Fruit fly (Drosophila melanogaster) whole organism, embryonic: ENCODE measurements around the gene rho-4.

Experiments
- Asciz ChIP-seq: fragments of 200-800 bp; sonication (Bioruptor generic); optimal IDR thresholded peaks from 2 replicates; lab custom pipeline; 2017; ENCODE audit warnings: missing biosample characterization, mild to moderate bottlenecking, missing genetic modification characterization, missing genetic modification reagents
- Atf6 ChIP-seq: fragments of 200-800 bp; sonication (Bioruptor generic); IDR thresholded peaks from 2 replicates; pipeline ENCODE4 v1.3.6; 2022; ENCODE audit warnings: missing biosample characterization, missing genetic modification characterization
- CG12299 ChIP-seq: fragments of 200-800 bp; sonication (Bioruptor generic); optimal IDR thresholded peaks from 2 replicates; lab custom pipeline; 2018; ENCODE audit warnings: missing biosample characterization, mild to moderate bottlenecking, missing genetic modification characterization
- CG13894 ChIP-seq: fragments of 200-800 bp; sonication (Bioruptor generic); optimal IDR thresholded peaks from 3 replicates; lab custom pipeline; 2018; ENCODE audit warnings: missing biosample characterization, mild to moderate bottlenecking, missing genetic modification characterization, moderate library complexity
- CG14860 ChIP-seq: fragments of 200-800 bp; sonication (Bioruptor generic); IDR thresholded peaks from 3 replicates; pipeline ENCODE4 v1.3.6; 2022; ENCODE audit warnings: missing biosample characterization, missing genetic modification characterization; ENCODE audit not compliant: partially characterized antibody
- CG1603 ChIP-seq: fragments of 200-800 bp; sonication (Bioruptor generic); optimal IDR thresholded peaks from 2 replicates; lab custom pipeline; 2019; ENCODE audit warnings: missing biosample characterization, mild to moderate bottlenecking, missing genetic modification characterization, moderate library complexity
- CG17359 ChIP-seq: fragments of 200-800 bp; sonication (Bioruptor generic); optimal IDR thresholded peaks from 3 replicates; lab custom pipeline; 2018; ENCODE audit warnings: missing biosample characterization, mild to moderate bottlenecking, missing genetic modification characterization, moderate library complexity
- CG17385 ChIP-seq: fragments of 200-800 bp; sonication (Bioruptor generic); optimal IDR thresholded peaks from 3 replicates; lab custom pipeline; 2018; ENCODE audit warnings: missing biosample characterization, mild to moderate bottlenecking, missing genetic modification characterization
- CG17912 ChIP-seq: fragments of 200-800 bp; sonication (Bioruptor generic); optimal IDR thresholded peaks from 2 replicates; lab custom pipeline; 2018; ENCODE audit warnings: missing biosample characterization, mild to moderate bottlenecking, missing genetic modification characterization
- CG34224 ChIP-seq: fragments of 200-800 bp; sonication (Bioruptor generic); IDR thresholded peaks from 3 replicates; pipeline ENCODE4 v1.3.6; 2022; ENCODE audit warnings: missing biosample characterization, missing genetic modification characterization; ENCODE audit not compliant: partially characterized antibody
- CG3838 ChIP-seq: fragments of 200-800 bp; sonication (Bioruptor generic); optimal IDR thresholded peaks from 3 replicates; lab custom pipeline; 2016; ENCODE audit warnings: missing biosample characterization, missing genetic modification characterization
- CG4360 ChIP-seq: fragments of 200-800 bp; sonication (Bioruptor generic); IDR thresholded peaks from 2 replicates; pipeline ENCODE4 v1.3.6; 2022; ENCODE audit warnings: missing biosample characterization, missing genetic modification characterization
- CG4617 ChIP-seq: fragments of 200-800 bp; sonication (Bioruptor generic); optimal IDR thresholded peaks from 3 replicates; lab custom pipeline; 2016; ENCODE audit warnings: missing biosample characterization, missing genetic modification characterization, borderline replicate concordance
- CG6654 ChIP-seq: fragments of 200-800 bp; sonication (Bioruptor generic); optimal IDR thresholded peaks from 2 replicates; lab custom pipeline; 2017; ENCODE audit warnings: missing biosample characterization, mild to moderate bottlenecking, missing genetic modification characterization
- CG8281 ChIP-seq: fragments of 200-800 bp; sonication (Bioruptor generic); optimal IDR thresholded peaks from 2 replicates; lab custom pipeline; 2018; ENCODE audit warnings: missing biosample characterization, mild to moderate bottlenecking, missing genetic modification characterization, moderate library complexity
- CG8924 ChIP-seq: fragments of 200-800 bp; optimal IDR thresholded peaks from 3 replicates; lab custom pipeline; 2019; ENCODE audit warnings: missing biosample characterization, mild to moderate bottlenecking, missing genetic modification characterization, moderate library complexity
- Dbx ChIP-seq: fragments of 200-800 bp; sonication (Bioruptor generic); IDR thresholded peaks from 3 replicates; pipeline ENCODE4 v1.3.6; 2022; ENCODE audit warnings: missing biosample characterization, missing genetic modification characterization
- Eip74EF ChIP-seq, 2 experiments: fragments of 200-800 bp in 1 of 2; fragments of >200 bp in 1 of 2; sonication (Bioruptor generic) in 1 of 2; optimal IDR thresholded peaks; 2 replicates each; lab custom pipeline; 2017 to 2019; ENCODE audit warnings: missing biosample characterization in 2 of 2, missing genetic modification characterization in 2 of 2, mild to moderate bottlenecking in 1 of 2, moderate library complexity in 1 of 2
- Fer1 ChIP-seq: fragments of 200-800 bp; sonication (Bioruptor generic); optimal IDR thresholded peaks from 2 replicates; lab custom pipeline; 2017; ENCODE audit warnings: missing biosample characterization, mild to moderate bottlenecking, missing genetic modification characterization
- Hand ChIP-seq: fragments of 200-800 bp; sonication (Bioruptor generic); optimal IDR thresholded peaks from 2 replicates; lab custom pipeline; 2017; ENCODE audit warnings: mild to moderate bottlenecking, missing biosample characterization, missing genetic modification reagents, missing genetic modification characterization
- Hey ChIP-seq: fragments of 200-800 bp; sonication (Bioruptor generic); optimal IDR thresholded peaks from 3 replicates; lab custom pipeline; 2018; ENCODE audit warnings: missing biosample characterization, mild to moderate bottlenecking, missing genetic modification characterization
- HmgZ ChIP-seq: fragments of 200-800 bp; sonication (Bioruptor generic); optimal IDR thresholded peaks from 2 replicates; lab custom pipeline; 2018; ENCODE audit warnings: missing biosample characterization, mild to moderate bottlenecking, missing genetic modification characterization
- Hr78 ChIP-seq, 2 experiments: fragments of 200-800 bp in 1 of 2; fragments of >200 bp in 1 of 2; sonication (Bioruptor generic) in 1 of 2; optimal IDR thresholded peaks; 2 replicates each; lab custom pipeline; 2017 to 2019; ENCODE audit warnings: missing biosample characterization in 2 of 2, missing genetic modification characterization in 2 of 2, mild to moderate bottlenecking in 1 of 2, moderate library complexity in 1 of 2
- MTF-1 ChIP-seq: fragments of 200-800 bp; sonication (Bioruptor generic); optimal IDR thresholded peaks from 2 replicates; lab custom pipeline; 2018; ENCODE audit warnings: missing biosample characterization, mild to moderate bottlenecking, missing genetic modification characterization, borderline replicate concordance
- Med ChIP-seq: fragments of 200-800 bp; sonication (Bioruptor generic); peaks from one replicate; lab custom pipeline; 2016; ENCODE audit warnings: missing biosample characterization, missing genetic modification characterization, mild to moderate bottlenecking, inconsistent platforms, moderate library complexity
- Mrtf ChIP-seq: fragments of 200-800 bp; sonication (Bioruptor generic); IDR thresholded peaks from 3 replicates; pipeline ENCODE4 v1.3.6; 2022; ENCODE audit warnings: missing biosample characterization, missing genetic modification characterization
- Myb ChIP-seq: fragments of 200-800 bp; sonication (Bioruptor generic); optimal IDR thresholded peaks from 2 replicates; lab custom pipeline; 2016; ENCODE audit warnings: missing biosample characterization, missing genetic modification characterization
- Pdp1 ChIP-seq, 2 experiments: fragments of 200-800 bp; sonication (Bioruptor generic); optimal IDR thresholded peaks; 3 replicates each; lab custom pipeline; 2016; ENCODE audit warnings: missing biosample characterization in 2 of 2, missing genetic modification characterization in 2 of 2, mild to moderate bottlenecking in 1 of 2, moderate library complexity in 1 of 2
- Six4 ChIP-seq: fragments of 200-800 bp; sonication (Bioruptor generic); optimal IDR thresholded peaks from 2 replicates; lab custom pipeline; 2016; ENCODE audit warnings: missing biosample characterization, missing genetic modification characterization
- Trl ChIP-seq, 3 experiments: fragments of >200 bp in 2 of 3; fragments of 200-800 bp in 1 of 3; sonication (Bioruptor generic) in 1 of 3; optimal IDR thresholded peaks; 2 replicates in 1 of 3; 3 replicates in 2 of 3; lab custom pipeline; 2016 to 2017; ENCODE audit warnings: missing biosample characterization in 1 of 3, missing genetic modification characterization in 1 of 3
- ab ChIP-seq: fragments of 200-800 bp; sonication (Bioruptor generic); optimal IDR thresholded peaks from 2 replicates; lab custom pipeline; 2016; ENCODE audit warnings: missing biosample characterization, missing genetic modification characterization
- abd-A ChIP-seq: fragments of 200-800 bp; sonication (Bioruptor generic); optimal IDR thresholded peaks from 3 replicates; lab custom pipeline; 2019; ENCODE audit warnings: missing biosample characterization, mild to moderate bottlenecking, missing genetic modification characterization, moderate library complexity
- chm ChIP-seq: fragments of 200-800 bp; sonication (Bioruptor generic); IDR thresholded peaks from 2 replicates; pipeline ENCODE4 v1.3.6; 2022; ENCODE audit warnings: missing biosample characterization, missing genetic modification characterization
- crc ChIP-seq: fragments of 200-800 bp; sonication (Bioruptor generic); optimal IDR thresholded peaks from 2 replicates; lab custom pipeline; 2016; ENCODE audit warnings: missing biosample characterization, missing genetic modification characterization
- crol ChIP-seq: fragments of 200-800 bp; sonication (Bioruptor generic); IDR thresholded peaks from 2 replicates; pipeline ENCODE4 v1.3.6; 2022; ENCODE audit warnings: missing biosample characterization, missing genetic modification characterization
- da ChIP-seq: fragments of 200-800 bp; sonication (Bioruptor generic); optimal IDR thresholded peaks from 2 replicates; lab custom pipeline; 2016; ENCODE audit warnings: missing biosample characterization, missing genetic modification characterization
- exex ChIP-seq: fragments of 200-800 bp; sonication (Bioruptor generic); optimal IDR thresholded peaks from 4 replicates; lab custom pipeline; 2018; ENCODE audit warnings: missing biosample characterization, mild to moderate bottlenecking, missing genetic modification characterization, moderate library complexity
- h ChIP-seq: fragments of >200 bp; optimal IDR thresholded peaks from 2 replicates; lab custom pipeline; 2017
- hth ChIP-seq: fragments of >200 bp; optimal IDR thresholded peaks from 2 replicates; lab custom pipeline; 2017; ENCODE audit warnings: inconsistent platforms
- nerfin-2 ChIP-seq: fragments of 200-800 bp; sonication (Bioruptor generic); IDR thresholded peaks from 2 replicates; pipeline ENCODE4 v1.3.6; 2022; ENCODE audit warnings: missing biosample characterization, missing genetic modification characterization; ENCODE audit not compliant: partially characterized antibody
- nom ChIP-seq: fragments of 200-800 bp; sonication (Bioruptor generic); optimal IDR thresholded peaks from 2 replicates; lab custom pipeline; 2017; ENCODE audit warnings: missing biosample characterization, missing genetic modification characterization, mild to moderate bottlenecking, moderate library complexity, missing genetic modification reagents
- phol ChIP-seq: fragments of 200-800 bp; sonication (Bioruptor generic); optimal IDR thresholded peaks from 3 replicates; lab custom pipeline; 2018; ENCODE audit warnings: missing biosample characterization, mild to moderate bottlenecking, missing genetic modification characterization, moderate library complexity
- psq ChIP-seq: fragments of 200-800 bp; sonication (Bioruptor generic); optimal IDR thresholded peaks from 2 replicates; lab custom pipeline; 2017; ENCODE audit warnings: missing biosample characterization, missing genetic modification characterization
- sens ChIP-seq: fragments of 200-800 bp; sonication (Bioruptor generic); peaks from one replicate; lab custom pipeline; 2016; ENCODE audit warnings: missing biosample characterization, missing genetic modification characterization
- sqz ChIP-seq: fragments of 200-800 bp; sonication (Bioruptor generic); optimal IDR thresholded peaks from 3 replicates; lab custom pipeline; 2018; ENCODE audit warnings: missing biosample characterization, mild to moderate bottlenecking, missing genetic modification characterization
- stc ChIP-seq: fragments of 200-800 bp; sonication (Bioruptor generic); IDR thresholded peaks from 2 replicates; pipeline ENCODE4 v1.3.6; 2022; ENCODE audit warnings: missing biosample characterization, missing genetic modification characterization
- stwl ChIP-seq: fragments of 200-800 bp; sonication (Bioruptor generic); optimal IDR thresholded peaks from 3 replicates; lab custom pipeline; 2018; ENCODE audit warnings: missing biosample characterization, mild to moderate bottlenecking, missing genetic modification characterization, moderate library complexity
- trem ChIP-seq: fragments of 200-800 bp; optimal IDR thresholded peaks from 3 replicates; lab custom pipeline; 2019; ENCODE audit warnings: missing biosample characterization, mild to moderate bottlenecking, missing genetic modification characterization, moderate library complexity
- zfh2 ChIP-seq: fragments of 200-800 bp; sonication (Bioruptor generic); optimal IDR thresholded peaks from 2 replicates; lab custom pipeline; 2016; ENCODE audit warnings: missing biosample characterization, missing genetic modification characterization

The rho-4 gene

DNA sequence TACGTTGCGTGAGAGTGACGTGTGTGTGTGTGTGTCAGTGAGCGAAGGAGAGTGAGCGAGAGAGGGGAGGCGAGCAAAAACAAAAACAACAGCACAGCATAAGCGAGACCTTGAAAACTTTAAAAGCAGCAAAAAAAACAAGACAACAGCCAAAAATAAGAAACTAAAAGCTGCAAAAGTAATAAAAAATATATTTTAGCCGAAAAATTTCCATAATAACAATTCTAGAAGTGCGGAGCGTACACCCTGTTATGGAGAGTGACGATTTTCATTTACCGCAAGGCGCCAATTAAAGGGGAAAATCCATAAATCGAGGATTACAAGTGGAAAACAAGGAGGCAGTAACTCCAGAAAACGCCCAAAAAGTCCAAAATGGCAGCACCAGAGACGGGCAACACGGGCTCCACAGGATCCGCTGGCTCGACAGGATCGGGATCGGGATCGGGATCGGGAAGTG lies 16.9 kb downstream of the rho-4 start (continued):
- no peak for TF ChIP-seq CG17359
- no peak for TF ChIP-seq Atf6 (GFP tag; lab: Robert Waterston, UW)
- no peak for TF ChIP-seq stwl (tag; lab: Kevin White, UChicago)
- TF ChIP-seq psq (GFP tag; lab: Kevin White, UChicago), result no peak
- TF ChIP-seq crol (GFP tag; lab: Robert Waterston, UW), result peak; percentile 88
- peak; percentile 49 for TF ChIP-seq nom
- TF ChIP-seq CG3838 (GFP tag; lab: Kevin White, UChicago), result no peak
- no peak for TF ChIP-seq CG12299 (tag; lab: Kevin White, UChicago)
- TF ChIP-seq CG4617, result peak; percentile 27
- TF ChIP-seq CG17912 (GFP tag; lab: Kevin White, UChicago), result no peak
- TF ChIP-seq hth (lab: Kevin White, UChicago), result no peak
- no peak for TF ChIP-seq crc (GFP tag; lab: Kevin White, UChicago)
- no peak for TF ChIP-seq CG13894 (tag; lab: Kevin White, UChicago)
- peak; percentile 63 to 85 for TF ChIP-seq Trl (optimal IDR thresholded peaks at IDR 0.05; lab: Kevin White, UChicago)
- no peak for TF ChIP-seq Trl (GFP tag; optimal IDR thresholded peaks at IDR 0.05; lab: Kevin White, UChicago)
- TF ChIP-seq Mrtf (GFP tag; lab: Robert Waterston, UW), result no peak
- TF ChIP-seq CG4360 (GFP tag; lab: Robert Waterston, UW), result peak; percentile 91
- no peak for TF ChIP-seq abd-A
- peak; percentile 70 for TF ChIP-seq sqz (GFP tag; lab: Kevin White, UChicago)

- TF ChIP-seq Med (GFP tag; lab: Kevin White, UChicago), result peak; percentile 50
- no peak for TF ChIP-seq chm
- peak; percentile 35 for TF ChIP-seq CG8281 (tag; lab: Kevin White, UChicago)
- no peak for TF ChIP-seq Hand (GFP tag; lab: Kevin White, UChicago)
- peak in 1 of 2 experiments; percentile 81 for TF ChIP-seq Pdp1 (GFP tag; optimal IDR thresholded peaks at IDR 0.05; lab: Kevin White, UChicago)
- no peak for TF ChIP-seq CG34224 (GFP tag; lab: Robert Waterston, UW)
- TF ChIP-seq stc (GFP tag; lab: Robert Waterston, UW), result no peak
- TF ChIP-seq CG1603, result no peak
- TF ChIP-seq Six4 (GFP tag; lab: Kevin White, UChicago), result no peak
- no peak for TF ChIP-seq CG6654 (GFP tag; lab: Kevin White, UChicago)
- TF ChIP-seq nerfin-2 (GFP tag; lab: Robert Waterston, UW), result no peak
- no peak for TF ChIP-seq CG8924 (tag; lab: Kevin White, UChicago)
- TF ChIP-seq Asciz, result no peak
- no peak for TF ChIP-seq Hr78 (GFP tag; optimal IDR thresholded peaks at IDR 0.05; lab: Kevin White, UChicago)
- no peak for TF ChIP-seq phol (tag; lab: Kevin White, UChicago)
- no peak for TF ChIP-seq MTF-1
- TF ChIP-seq Myb (GFP tag; lab: Kevin White, UChicago), result no peak
- TF ChIP-seq Hey (tag; lab: Kevin White, UChicago), result no peak
- TF ChIP-seq Atf6 (GFP tag; lab: Robert Waterston, UW), result no peak
- TF ChIP-seq ab (GFP tag; lab: Kevin White, UChicago), result no peak
- TF ChIP-seq h (lab: Kevin White, UChicago), result no peak
- no peak for TF ChIP-seq Dbx (GFP tag; lab: Robert Waterston, UW)
- TF ChIP-seq HmgZ (tag; lab: Kevin White, UChicago), result no peak
- TF ChIP-seq da (GFP tag; lab: Kevin White, UChicago), result no peak
- no peak for TF ChIP-seq trem (tag; lab: Kevin White, UChicago)
- TF ChIP-seq exex (tag; lab: Kevin White, UChicago), result peak; percentile 31
- TF ChIP-seq CG17385 (GFP tag; lab: Kevin White, UChicago), result no peak
- no peak for TF ChIP-seq CG14860
- peak; percentile 66 for TF ChIP-seq sens (GFP tag; lab: Kevin White, UChicago)
- TF ChIP-seq Fer1 (GFP tag; lab: Kevin White, UChicago), result no peak
- TF ChIP-seq zfh2 (GFP tag; lab: Kevin White, UChicago), result no peak
- TF ChIP-seq Eip74EF (GFP tag; optimal IDR thresholded peaks at IDR 0.05; lab: Kevin White, UChicago), result no peak
Observed at dm6 chrX:11619617-11620016, 20.0 kb downstream of the rho-4 start.
